Worm (Caenorhabditis elegans) whole organism, mixed stage, embryonic: ENCODE data around the gene JC8.16.

Experiments
- M03D4.4 ChIP-seq: sonication (generic microtip); optimal IDR thresholded peaks from 2 replicates; lab custom pipeline; 2017; ENCODE audit warnings: mild to moderate bottlenecking, missing genetic modification characterization, missing compliant biosample characterization
- bed-3 ChIP-seq: fragments of 200-800 bp; sonication (Bioruptor generic); optimal IDR thresholded peaks from 3 replicates; lab custom pipeline; 2018; ENCODE audit warnings: mild to moderate bottlenecking, missing genetic modification characterization, moderate library complexity, missing compliant biosample characterization
- blmp-1 ChIP-seq: fragments of 150-350 bp; optimal IDR thresholded peaks from 2 replicates; lab custom pipeline; 2014; ENCODE audit warnings: missing biosample characterization, missing genetic modification characterization
- ceh-39 ChIP-seq: fragments of 150-350 bp; optimal IDR thresholded peaks from 2 replicates; lab custom pipeline; 2014; ENCODE audit warnings: missing biosample characterization, missing genetic modification characterization
- ceh-43 ChIP-seq: fragments of 200-800 bp; sonication (Bioruptor generic); optimal IDR thresholded peaks from 2 replicates; lab custom pipeline; 2018; ENCODE audit warnings: mild to moderate bottlenecking, missing genetic modification characterization, moderate library complexity, missing compliant biosample characterization
- ceh-83 ChIP-seq: fragments of 200-800 bp; sonication (Bioruptor generic); optimal IDR thresholded peaks from 2 replicates; lab custom pipeline; 2018; ENCODE audit warnings: mild to moderate bottlenecking, missing genetic modification characterization, missing compliant biosample characterization
- ces-1 ChIP-seq: fragments of 150-350 bp; optimal IDR thresholded peaks from 2 replicates; lab custom pipeline; 2014; ENCODE audit warnings: missing biosample characterization, missing genetic modification reagents, missing genetic modification characterization
- cnd-1 ChIP-seq: fragments of 200-800 bp; sonication (Bioruptor generic); optimal IDR thresholded peaks from 2 replicates; lab custom pipeline; 2018; ENCODE audit warnings: mild to moderate bottlenecking, missing genetic modification characterization, missing compliant biosample characterization
- elt-1 ChIP-seq: sonication (generic microtip); optimal IDR thresholded peaks from 2 replicates; lab custom pipeline; 2017; ENCODE audit warnings: missing genetic modification characterization, mild to moderate bottlenecking, missing compliant biosample characterization, antibody characterized with exemption, moderate library complexity, borderline replicate concordance; ENCODE audit not compliant: insufficient read depth
- elt-3 ChIP-seq: fragments of 150-350 bp; optimal IDR thresholded peaks from 2 replicates; lab custom pipeline; 2014; ENCODE audit warnings: missing biosample characterization, missing genetic modification characterization
- flh-1 ChIP-seq: fragments of 200-800 bp; sonication (Bioruptor generic); optimal IDR thresholded peaks from 2 replicates; lab custom pipeline; 2018; ENCODE audit warnings: mild to moderate bottlenecking, missing genetic modification characterization, moderate library complexity, missing compliant biosample characterization
- ham-2 ChIP-seq: fragments of 200-800 bp; sonication (Bioruptor generic); optimal IDR thresholded peaks from 2 replicates; lab custom pipeline; 2018; ENCODE audit warnings: mild to moderate bottlenecking, missing genetic modification characterization, missing compliant biosample characterization
- hlh-1 ChIP-seq: fragments of 150-350 bp; optimal IDR thresholded peaks from 2 replicates; lab custom pipeline; 2014; ENCODE audit warnings: missing biosample characterization, missing genetic modification reagents, missing genetic modification characterization
- lin-13 ChIP-seq: fragments of 150-350 bp; optimal IDR thresholded peaks from 2 replicates; lab custom pipeline; 2014; ENCODE audit warnings: missing biosample characterization, missing genetic modification characterization
- lin-32 ChIP-seq: fragments of 200-800 bp; sonication (Bioruptor generic); optimal IDR thresholded peaks from 2 replicates; lab custom pipeline; 2018; ENCODE audit warnings: mild to moderate bottlenecking, missing genetic modification characterization, missing compliant biosample characterization
- mab-5 ChIP-seq: fragments of 150-350 bp; optimal IDR thresholded peaks from 2 replicates; lab custom pipeline; 2014; ENCODE audit warnings: missing biosample characterization, missing genetic modification characterization
- mep-1 ChIP-seq: fragments of 150-350 bp; optimal IDR thresholded peaks from 2 replicates; lab custom pipeline; 2017; ENCODE audit warnings: missing biosample characterization, missing genetic modification reagents, missing genetic modification characterization, inconsistent platforms
- mls-2 ChIP-seq: sonication (generic microtip); optimal IDR thresholded peaks from 2 replicates; lab custom pipeline; 2016; ENCODE audit warnings: mild to moderate bottlenecking, missing genetic modification characterization, moderate library complexity, missing compliant biosample characterization
- nhr-12 ChIP-seq: fragments of 150-350 bp; optimal IDR thresholded peaks from 2 replicates; lab custom pipeline; 2014; ENCODE audit warnings: missing biosample characterization, missing genetic modification characterization
- nhr-2 ChIP-seq: fragments of 150-350 bp; optimal IDR thresholded peaks from 2 replicates; lab custom pipeline; 2014; ENCODE audit warnings: missing biosample characterization, missing genetic modification characterization
- nhr-237 ChIP-seq: fragments of 150-350 bp; optimal IDR thresholded peaks from 2 replicates; lab custom pipeline; 2014; ENCODE audit warnings: missing biosample characterization, missing genetic modification characterization
- nhr-28 ChIP-seq: fragments of 150-350 bp; optimal IDR thresholded peaks from 2 replicates; lab custom pipeline; 2014; ENCODE audit warnings: missing biosample characterization, missing genetic modification characterization
- nhr-76 ChIP-seq: sonication (generic microtip); optimal IDR thresholded peaks from 2 replicates; lab custom pipeline; 2017; ENCODE audit warnings: missing biosample characterization, missing genetic modification characterization
- pha-4 ChIP-seq: fragments of 150-350 bp; optimal IDR thresholded peaks from 2 replicates; lab custom pipeline; 2018; ENCODE audit warnings: missing biosample characterization, missing genetic modification reagents, missing genetic modification characterization
- sem-2 ChIP-seq: fragments of 200-800 bp; sonication (Bioruptor generic); optimal IDR thresholded peaks from 2 replicates; lab custom pipeline; 2018; ENCODE audit warnings: mild to moderate bottlenecking, missing genetic modification characterization, missing compliant biosample characterization
- snpc-4 ChIP-seq: fragments of 150-350 bp; optimal IDR thresholded peaks from 2 replicates; lab custom pipeline; 2014; ENCODE audit warnings: missing biosample characterization, missing genetic modification characterization
- sptf-1 ChIP-seq: sonication (generic microtip); optimal IDR thresholded peaks from 2 replicates; lab custom pipeline; 2017; ENCODE audit warnings: mild to moderate bottlenecking, missing genetic modification characterization, moderate library complexity, missing compliant biosample characterization
- tbx-8 ChIP-seq: fragments of 200-800 bp; sonication (Bioruptor generic); optimal IDR thresholded peaks from 2 replicates; lab custom pipeline; 2018; ENCODE audit warnings: mild to moderate bottlenecking, missing genetic modification characterization, moderate library complexity, missing compliant biosample characterization
- unc-120 ChIP-seq: sonication (generic microtip); optimal IDR thresholded peaks from 2 replicates; lab custom pipeline; 2017; ENCODE audit warnings: missing genetic modification characterization, missing compliant biosample characterization; ENCODE audit not compliant: poor library complexity, severe bottlenecking
- unc-39 ChIP-seq: fragments of 150-350 bp; optimal IDR thresholded peaks from 2 replicates; lab custom pipeline; 2014; ENCODE audit warnings: missing biosample characterization, missing genetic modification characterization
- unc-62 ChIP-seq: fragments of 150-350 bp; optimal IDR thresholded peaks from 2 replicates; lab custom pipeline; 2014; ENCODE audit warnings: missing biosample characterization, missing genetic modification reagents, missing genetic modification characterization
- zip-8 ChIP-seq: fragments of 150-350 bp; optimal IDR thresholded peaks from 2 replicates; lab custom pipeline; 2014; ENCODE audit warnings: missing biosample characterization, missing genetic modification characterization
- ztf-11 ChIP-seq: fragments of 150-350 bp; optimal IDR thresholded peaks from 2 replicates; lab custom pipeline; 2014; ENCODE audit warnings: missing biosample characterization, missing genetic modification characterization

Gene JC8.16

ce11 chrIV:13246961-13247360 lies 12.0 kb upstream of the JC8.16 start, which contains the start of gene JC8.7:
TSS of gene JC8.7 (plus strand) at chrIV:13247261.
- TF ChIP-seq nhr-12 (tag; lab: Kevin White, UChicago): no peak
- no peak for TF ChIP-seq unc-39 (tag; lab: Kevin White, UChicago)
- TF ChIP-seq bed-3: no peak
- TF ChIP-seq ztf-11 (tag; lab: Kevin White, UChicago): no peak
- TF ChIP-seq sptf-1 (tag; lab: Kevin White, UChicago): no peak
- no peak for TF ChIP-seq unc-62
- no peak for TF ChIP-seq hlh-1 (tag; lab: Kevin White, UChicago)
- no peak for TF ChIP-seq ces-1
- TF ChIP-seq mep-1 (tag; lab: Kevin White, UChicago): no peak
- TF ChIP-seq blmp-1 (tag; lab: Kevin White, UChicago): no peak
- no peak for TF ChIP-seq elt-1
- TF ChIP-seq nhr-237: no peak
- no peak for TF ChIP-seq snpc-4
- no peak for TF ChIP-seq lin-32 (GFP tag; lab: Kevin White, UChicago)
- no peak for TF ChIP-seq nhr-76
- TF ChIP-seq M03D4.4 (tag; lab: Kevin White, UChicago): no peak
- no peak for TF ChIP-seq nhr-28 (tag; lab: Kevin White, UChicago)
- TF ChIP-seq mab-5 (tag; lab: Kevin White, UChicago): no peak
- no peak for TF ChIP-seq flh-1 (GFP tag; lab: Kevin White, UChicago)
- no peak for TF ChIP-seq cnd-1

- TF ChIP-seq nhr-237: no peak
- TF ChIP-seq mab-5 (tag; lab: Kevin White, UChicago): no peak
- TF ChIP-seq nhr-2 (tag; lab: Kevin White, UChicago): no peak
- TF ChIP-seq elt-1: no peak
- TF ChIP-seq ztf-11 (tag; lab: Kevin White, UChicago): no peak
- TF ChIP-seq sem-2: no peak
- no peak for TF ChIP-seq ceh-39 (tag; lab: Kevin White, UChicago)
- no peak for TF ChIP-seq tbx-8 (GFP tag; lab: Kevin White, UChicago)
- no peak for TF ChIP-seq ham-2 (GFP tag; lab: Kevin White, UChicago)
- TF ChIP-seq elt-3 (tag; lab: Kevin White, UChicago): no peak
- no peak for TF ChIP-seq cnd-1
- TF ChIP-seq pha-4 (tag; lab: Kevin White, UChicago): no peak
- TF ChIP-seq sptf-1 (tag; lab: Kevin White, UChicago): no peak
- TF ChIP-seq ceh-43: no peak
- TF ChIP-seq lin-13 (tag; lab: Kevin White, UChicago): no peak
- TF ChIP-seq flh-1 (GFP tag; lab: Kevin White, UChicago): no peak
- no peak for TF ChIP-seq zip-8 (tag; lab: Kevin White, UChicago)
- no peak for TF ChIP-seq M03D4.4 (tag; lab: Kevin White, UChicago)
- TF ChIP-seq snpc-4: no peak
Measured at ce11 chrIV:13247780-13248179, 11.2 kb upstream of the JC8.16 start.

- TF ChIP-seq unc-120 (no peak), nhr-237 (no peak), pha-4 (tag; lab: Kevin White, UChicago) (no peak), bed-3 (no peak), mab-5 (tag; lab: Kevin White, UChicago) (no peak), ces-1 (no peak), ceh-43 (no peak), lin-13 (tag; lab: Kevin White, UChicago) (no peak), cnd-1 (no peak)
Measured at ce11 chrIV:13250243-13250642, 8.7 kb upstream of the JC8.16 start.

- no peak for TF ChIP-seq ham-2 (GFP tag; lab: Kevin White, UChicago)
- TF ChIP-seq sem-2: no peak
- TF ChIP-seq mep-1 (tag; lab: Kevin White, UChicago): no peak
- no peak for TF ChIP-seq ceh-83 (GFP tag; lab: Kevin White, UChicago)
- TF ChIP-seq mls-2 (tag; lab: Kevin White, UChicago): no peak
- TF ChIP-seq snpc-4: no peak
- no peak for TF ChIP-seq lin-32 (GFP tag; lab: Kevin White, UChicago)
- TF ChIP-seq nhr-12 (tag; lab: Kevin White, UChicago): no peak
Measured at ce11 chrIV:13252211-13252610, 6.8 kb upstream of the JC8.16 start, which contains the start of gene ttr-51. TSS of gene ttr-51 (minus strand) at chrIV:13252311.

- TF ChIP-seq nhr-237 (no peak), hlh-1 (tag; lab: Kevin White, UChicago) (peak; percentile 11), ztf-11 (tag; lab: Kevin White, UChicago) (no peak), snpc-4 (no peak), unc-62 (peak; percentile 22)
Measured at ce11 chrIV:13253841-13254240, 5.1 kb upstream of the JC8.16 start, which contains the start of gene ttr-45. TSS of gene ttr-45 (plus strand) at chrIV:13254225.
